Worm (Caenorhabditis elegans) whole organism, L4 larva: ENCODE data around the gene F02E11.2.
A peak's percentile ranks its signal among the peaks of the same experiment; 100 is the strongest.

Experiments
- F10B5.3 ChIP-seq: sonication (generic microtip); optimal IDR thresholded peaks from 2 replicates; lab custom pipeline; 2016; ENCODE audit warnings: mild to moderate bottlenecking, missing genetic modification characterization, missing compliant biosample characterization
- Y48G9A.11 ChIP-seq: fragments of 200-800 bp; sonication (Bioruptor generic); IDR thresholded peaks from 2 replicates; pipeline ENCODE4 v1.3.6; 2022; ENCODE audit warnings: missing genetic modification reagents, missing genetic modification characterization, missing compliant biosample characterization
- Y5F2A.4 ChIP-seq: fragments of 200-800 bp; sonication (Bioruptor generic); optimal IDR thresholded peaks from 2 replicates; lab custom pipeline; 2018; ENCODE audit warnings: mild to moderate bottlenecking, missing genetic modification characterization, missing compliant biosample characterization
- Y75B8A.6 ChIP-seq: fragments of 200-800 bp; sonication (Bioruptor generic); IDR thresholded peaks from 2 replicates; pipeline ENCODE4 v1.3.6; 2022; ENCODE audit warnings: missing genetic modification reagents, missing genetic modification characterization, missing compliant biosample characterization
- aha-1 ChIP-seq: fragments of 150-350 bp; peaks from one replicate; lab custom pipeline; 2014; ENCODE audit warnings: missing biosample characterization, missing genetic modification characterization
- arid-1 ChIP-seq: fragments of 200-800 bp; sonication (Bioruptor generic); conservative IDR thresholded peaks from 2 replicates; pipeline ENCODE4 v1.3.6; 2022; ENCODE audit warnings: missing genetic modification reagents, missing genetic modification characterization, missing compliant biosample characterization
- ceh-32 ChIP-seq: sonication (generic microtip); optimal IDR thresholded peaks from 2 replicates; lab custom pipeline; 2016; ENCODE audit warnings: mild to moderate bottlenecking, missing genetic modification characterization, missing compliant biosample characterization; ENCODE audit not compliant: poor library complexity
- daf-16 ChIP-seq, 3 experiments: sonication (generic microtip); optimal IDR thresholded peaks; 2 replicates each; lab custom pipeline; 2016 to 2017; ENCODE audit warnings: missing genetic modification characterization in 3 of 3, missing genetic modification reagents in 3 of 3, mild to moderate bottlenecking in 2 of 3, missing compliant biosample characterization in 2 of 3, missing biosample characterization in 1 of 3, moderate library complexity in 1 of 3
- daf-19 ChIP-seq: fragments of 200-800 bp; sonication (Bioruptor generic); conservative IDR thresholded peaks from 2 replicates; pipeline ENCODE4 v1.3.6; 2022; ENCODE audit warnings: missing genetic modification characterization, missing compliant biosample characterization
- dmd-6 ChIP-seq: fragments of 200-800 bp; sonication (Bioruptor generic); IDR thresholded peaks from 2 replicates; pipeline ENCODE4 v1.3.6; 2022; ENCODE audit warnings: missing genetic modification reagents, missing genetic modification characterization, missing compliant biosample characterization
- dmd-8 ChIP-seq: fragments of 200-800 bp; sonication (Bioruptor generic); IDR thresholded peaks from 2 replicates; pipeline ENCODE4 v1.3.6; 2022; ENCODE audit warnings: missing genetic modification characterization, missing compliant biosample characterization
- dmd-9 ChIP-seq: fragments of 200-800 bp; sonication (Bioruptor generic); IDR thresholded peaks from 2 replicates; pipeline ENCODE4 v1.3.6; 2022; ENCODE audit warnings: missing genetic modification reagents, missing genetic modification characterization, missing compliant biosample characterization
- dve-1 ChIP-seq: sonication (generic microtip); optimal IDR thresholded peaks from 2 replicates; lab custom pipeline; 2017; ENCODE audit warnings: antibody characterized with exemption, mild to moderate bottlenecking, missing genetic modification characterization, missing compliant biosample characterization; ENCODE audit not compliant: insufficient read depth
- egl-43 ChIP-seq: fragments of 200-800 bp; sonication (Bioruptor generic); IDR thresholded peaks from 2 replicates; pipeline ENCODE4 v1.3.6; 2022; ENCODE audit warnings: missing genetic modification reagents, missing genetic modification characterization, missing compliant biosample characterization
- lim-7 ChIP-seq: fragments of 200-800 bp; sonication (Bioruptor generic); IDR thresholded peaks from 2 replicates; pipeline ENCODE4 v1.3.6; 2022; ENCODE audit warnings: missing genetic modification characterization, missing compliant biosample characterization
- lin-1 ChIP-seq: fragments of 200-800 bp; sonication (Bioruptor generic); IDR thresholded peaks from 2 replicates; pipeline ENCODE4 v1.3.6; 2022; ENCODE audit warnings: missing genetic modification reagents, missing genetic modification characterization, missing compliant biosample characterization
- lin-13 ChIP-seq: fragments of 150-350 bp; optimal IDR thresholded peaks from 2 replicates; lab custom pipeline; 2014; ENCODE audit warnings: missing biosample characterization, missing genetic modification reagents, missing genetic modification characterization
- lin-15B ChIP-seq: fragments of 150-350 bp; sonication (generic microtip); optimal IDR thresholded peaks from 3 replicates; lab custom pipeline; 2014; ENCODE audit warnings: missing biosample characterization, missing genetic modification characterization
- lin-29 ChIP-seq: fragments of 200-800 bp; sonication (Bioruptor generic); IDR thresholded peaks from 2 replicates; pipeline ENCODE4 v1.3.6; 2022; ENCODE audit warnings: missing genetic modification reagents, missing genetic modification characterization, missing compliant biosample characterization
- lsy-2 ChIP-seq, 2 experiments: fragments of 150-350 bp in 1 of 2; sonication (generic microtip) in 1 of 2; optimal IDR thresholded peaks; 2 replicates each; lab custom pipeline; 2014 to 2017; ENCODE audit warnings: missing biosample characterization in 2 of 2, missing genetic modification characterization in 2 of 2
- madf-9 ChIP-seq: fragments of 200-800 bp; sonication (Bioruptor generic); conservative IDR thresholded peaks from 2 replicates; pipeline ENCODE4 v1.3.6; 2022; ENCODE audit warnings: missing genetic modification reagents, missing genetic modification characterization, missing compliant biosample characterization
- mep-1 ChIP-seq: fragments of 150-350 bp; sonication (generic microtip); optimal IDR thresholded peaks from 3 replicates; lab custom pipeline; 2014; ENCODE audit warnings: missing biosample characterization, missing genetic modification characterization
- mes-2 ChIP-seq: sonication (generic microtip); optimal IDR thresholded peaks from 2 replicates; lab custom pipeline; 2016; ENCODE audit warnings: missing genotype, mild to moderate bottlenecking, missing genetic modification characterization, missing compliant biosample characterization; ENCODE audit not compliant: poor library complexity, severe bottlenecking
- nhr-10 ChIP-seq: fragments of 150-350 bp; optimal IDR thresholded peaks from 2 replicates; lab custom pipeline; 2014; ENCODE audit warnings: missing biosample characterization, missing genetic modification characterization
- nhr-237 ChIP-seq: sonication (generic microtip); optimal IDR thresholded peaks from 2 replicates; lab custom pipeline; 2017; ENCODE audit warnings: missing biosample characterization, missing genetic modification characterization
- nhr-28 ChIP-seq: fragments of 150-350 bp; optimal IDR thresholded peaks from 2 replicates; lab custom pipeline; 2014; ENCODE audit warnings: missing biosample characterization, missing genetic modification characterization
- nhr-6 ChIP-seq: fragments of 150-350 bp; optimal IDR thresholded peaks from 2 replicates; lab custom pipeline; 2014; ENCODE audit warnings: missing biosample characterization, missing genetic modification characterization
- nhr-76 ChIP-seq: fragments of 150-350 bp; optimal IDR thresholded peaks from 2 replicates; lab custom pipeline; 2014; ENCODE audit warnings: missing biosample characterization, missing genetic modification characterization
- php-3 ChIP-seq: fragments of 200-800 bp; sonication (Bioruptor generic); IDR thresholded peaks from 2 replicates; pipeline ENCODE4 v1.3.6; 2022; ENCODE audit warnings: missing genetic modification reagents, missing genetic modification characterization, missing compliant biosample characterization
- pqm-1 ChIP-seq: sonication (generic microtip); optimal IDR thresholded peaks from 2 replicates; lab custom pipeline; 2017; ENCODE audit warnings: missing biosample characterization, missing genetic modification characterization
- rbr-2 ChIP-seq: sonication (generic microtip); optimal IDR thresholded peaks from 2 replicates; lab custom pipeline; 2016; ENCODE audit warnings: missing genotype, missing genetic modification characterization, missing compliant biosample characterization
- sdz-12 ChIP-seq: fragments of 200-800 bp; sonication (Bioruptor generic); optimal IDR thresholded peaks from 2 replicates; lab custom pipeline; 2018; ENCODE audit warnings: mild to moderate bottlenecking, missing genetic modification characterization, missing compliant biosample characterization
- unc-62 ChIP-seq, 3 experiments: fragments of 150-350 bp in 1 of 3; sonication (generic microtip); optimal IDR thresholded peaks in 2 of 3; peaks in 1 of 3; 1 replicate in 1 of 3; 2 replicates in 2 of 3; lab custom pipeline; 2014 to 2017; ENCODE audit warnings: missing biosample characterization in 3 of 3, missing genetic modification characterization in 3 of 3, missing genetic modification reagents in 3 of 3, missing genotype in 1 of 3
- zfp-3 ChIP-seq: fragments of 200-800 bp; sonication (Bioruptor generic); conservative IDR thresholded peaks from 2 replicates; pipeline ENCODE4 v1.3.6; 2022; ENCODE audit warnings: missing genetic modification reagents, missing genetic modification characterization, missing compliant biosample characterization
- zip-11 ChIP-seq: fragments of 200-800 bp; sonication (Bioruptor generic); IDR thresholded peaks from 2 replicates; pipeline ENCODE4 v1.3.6; 2022; ENCODE audit warnings: missing genetic modification characterization, missing compliant biosample characterization
- ztf-11 ChIP-seq: fragments of 150-350 bp; optimal IDR thresholded peaks from 2 replicates; lab custom pipeline; 2014; ENCODE audit warnings: missing biosample characterization, missing genetic modification characterization

F02E11.2 gene

ce11 chrII:3224631-3225030 lies 38.0 kb upstream of the F02E11.2 start, which contains the start of gene ZC239.15:
Gene ZC239.15 (minus strand): TSS chrII:3224731.
- no peak for TF ChIP-seq Y75B8A.6
- TF ChIP-seq dmd-6 (GFP tag; lab: Robert Waterston, UW) = no peak
- peak; percentile 16 for TF ChIP-seq aha-1 (tag; lab: Kevin White, UChicago)
- TF ChIP-seq daf-16 (GFP tag; optimal IDR thresholded peaks at IDR 0.05; lab: Kevin White, UChicago) = no peak
- peak; percentile 2 for TF ChIP-seq daf-16 (tag; optimal IDR thresholded peaks at IDR 0.05; lab: Kevin White, UChicago)
- no peak for TF ChIP-seq egl-43 (GFP tag; lab: Robert Waterston, UW)
- no peak for TF ChIP-seq dmd-8 (GFP tag; lab: Robert Waterston, UW)
- no peak for TF ChIP-seq Y5F2A.4 (GFP tag; lab: Kevin White, UChicago)

ce11 chrII:3225200-3225599 lies 37.4 kb upstream of the F02E11.2 start, which contains the start of gene ZC239.16:
Gene ZC239.16 (minus strand): TSS chrII:3225319.
- TF ChIP-seq egl-43 (GFP tag; lab: Robert Waterston, UW) (no peak), php-3 (GFP tag; lab: Robert Waterston, UW) (peak; percentile 27; the same call in 1 of the 2 replicates), dmd-6 (GFP tag; lab: Robert Waterston, UW) (0 out of 2 replicates have a peak, but pooled peaks have one; percentile 8), zip-11 (GFP tag; lab: Robert Waterston, UW) (no peak), zfp-3 (GFP tag; lab: Robert Waterston, UW) (no peak), nhr-28 (tag; lab: Kevin White, UChicago) (peak; percentile 50), mes-2 (tag; lab: Kevin White, UChicago) (no peak), dve-1 (tag; lab: Kevin White, UChicago) (peak; percentile 23), pqm-1 (peak; percentile 38), daf-16 (GFP tag; optimal IDR thresholded peaks at IDR 0.05; lab: Kevin White, UChicago) (no peak), daf-16 (tag; optimal IDR thresholded peaks at IDR 0.05; lab: Kevin White, UChicago) (peak; percentile 61), lin-15B (tag; lab: Kevin White, UChicago) (no peak), unc-62 (GFP tag; optimal IDR thresholded peaks at IDR 0.05 in 1 of 2; lab: Kevin White, UChicago) (no peak), unc-62 (tag; optimal IDR thresholded peaks at IDR 0.05; lab: Kevin White, UChicago) (no peak), lin-29 (GFP tag; lab: Robert Waterston, UW) (no peak), nhr-237 (tag; lab: Kevin White, UChicago) (no peak), lim-7 (no peak)

ce11 chrII:3225780-3226179 lies 36.8 kb upstream of the F02E11.2 start, which contains the start of gene ZC239.17:
Gene ZC239.17 (minus strand): TSS chrII:3225880.
- TF ChIP-seq madf-9 (GFP tag; lab: Robert Waterston, UW) (no peak), F10B5.3 (tag; lab: Kevin White, UChicago) (no peak), lin-29 (GFP tag; lab: Robert Waterston, UW) (no peak), arid-1 (GFP tag; lab: Robert Waterston, UW) (no peak), nhr-6 (tag; lab: Kevin White, UChicago) (no peak), nhr-10 (tag; lab: Kevin White, UChicago) (no peak), sdz-12 (GFP tag; lab: Kevin White, UChicago) (no peak), aha-1 (tag; lab: Kevin White, UChicago) (no peak), lsy-2 (tag; optimal IDR thresholded peaks at IDR 0.05; lab: Kevin White, UChicago) (no peak), lin-1 (GFP tag; lab: Robert Waterston, UW) (no peak), zip-11 (GFP tag; lab: Robert Waterston, UW) (no peak), mep-1 (tag; lab: Kevin White, UChicago) (no peak), ztf-11 (tag; lab: Kevin White, UChicago) (no peak), ceh-32 (no peak), Y48G9A.11 (GFP tag; lab: Robert Waterston, UW) (no peak), lin-13 (GFP tag; lab: Kevin White, UChicago) (no peak), dmd-9 (no peak), daf-19 (GFP tag; lab: Robert Waterston, UW) (no peak), rbr-2 (tag; lab: Kevin White, UChicago) (no peak), nhr-76 (tag; lab: Kevin White, UChicago) (no peak)
